Fruit fly (Drosophila melanogaster): Measurements from ENCODE around the gene CG4313.
A peak's percentile ranks its signal among the peaks of the same experiment; 100 is the strongest.

CG4313 gene

dm6 chrX:2041981-2042847, 546 bp downstream of the CG4313 start, which contains the start of the genes Actn and usp (continued):
- TF ChIP-seq spab (GFP tag; optimal IDR thresholded peaks at IDR 0.05) (no peak), CG6854 (GFP tag; optimal IDR thresholded peaks at IDR 0.05) (peak; percentile 63), CG1621 (tag; optimal IDR thresholded peaks at IDR 0.05) (peak; percentile 8), CG8119 (GFP tag; IDR thresholded peaks at IDR 0.05) (no peak), Eip78C (GFP tag) (peak; percentile 78), esn (GFP tag; optimal IDR thresholded peaks at IDR 0.05) (peak; percentile 43), fkh (GFP tag; optimal IDR thresholded peaks at IDR 0.05) (peak; percentile 11), CG32006 (GFP tag; optimal IDR thresholded peaks at IDR 0.05) (peak; percentile 24), Smox (GFP tag; optimal IDR thresholded peaks at IDR 0.05) (peak; percentile 45), net (GFP tag; optimal IDR thresholded peaks at IDR 0.05) (peak; percentile 30), ss (GFP tag; optimal IDR thresholded peaks at IDR 0.05) (peak; percentile 11 to 63), lz (GFP tag; optimal IDR thresholded peaks at IDR 0.05) (peak; percentile 32), fd85E (GFP tag; optimal IDR thresholded peaks at IDR 0.05) (peak; percentile 4), eg (GFP tag; IDR thresholded peaks at IDR 0.05) (peak; percentile 49; the same call in 2 of the 3 replicates)

- TF ChIP-seq fd85E (GFP tag; optimal IDR thresholded peaks at IDR 0.05) (no peak), vri (GFP tag; optimal IDR thresholded peaks at IDR 0.05) (peak; percentile 39), svp (GFP tag) (peak; percentile 95), fkh (GFP tag; optimal IDR thresholded peaks at IDR 0.05) (no peak), CG32006 (GFP tag; optimal IDR thresholded peaks at IDR 0.05) (no peak), CG11294 (GFP tag; IDR thresholded peaks at IDR 0.05) (no peak), CG31627 (GFP tag; optimal IDR thresholded peaks at IDR 0.05) (no peak), Eip78C (GFP tag) (peak; percentile 15), dsx (GFP tag; optimal IDR thresholded peaks at IDR 0.05; ENCODE audit: poor library complexity, severe bottlenecking) (no peak), Sox14 (GFP tag; optimal IDR thresholded peaks at IDR 0.05) (no peak), Hr4 (GFP tag; optimal IDR thresholded peaks at IDR 0.05) (no peak), Eip75B (GFP tag; optimal IDR thresholded peaks at IDR 0.05) (no peak), Smox (GFP tag; optimal IDR thresholded peaks at IDR 0.05) (no peak), Sox15 (GFP tag; optimal IDR thresholded peaks at IDR 0.05) (no peak), CG6163 (GFP tag; IDR thresholded peaks at IDR 0.05) (0 out of 3 replicates have a peak, but pooled peaks have one; percentile 16), esn (GFP tag; optimal IDR thresholded peaks at IDR 0.05) (no peak)
These were observed 2.2 kb downstream of the CG4313 start, which contains the start of gene CG4325 for dm6 chrX:2043660-2044397. CG4325 (minus strand) TSS chrX:2043818.

- TF ChIP-seq Gug (GFP tag; IDR thresholded peaks at IDR 0.05) (no peak), svp (GFP tag) (peak; percentile 70), fkh (GFP tag; optimal IDR thresholded peaks at IDR 0.05) (peak; percentile 51), CG3919 (GFP tag; optimal IDR thresholded peaks at IDR 0.05) (no peak), Met (GFP tag; optimal IDR thresholded peaks at IDR 0.05) (peak; percentile 31), Eip78C (GFP tag) (peak; percentile 33), vri (GFP tag; optimal IDR thresholded peaks at IDR 0.05) (peak; percentile 87)
These were observed 7.4 kb downstream of the CG4313 start for dm6 chrX:2048778-2049686.

dm6 chrX:2050070-2050899, 8.6 kb downstream of the CG4313 start, which contains the start of gene moody:
moody (minus strand) TSS chrX:2050120.
- TF ChIP-seq Sox102F (GFP tag; optimal IDR thresholded peaks at IDR 0.05), result peak; percentile 92
- peak; percentile 91 for TF ChIP-seq Met (GFP tag; optimal IDR thresholded peaks at IDR 0.05)
- TF ChIP-seq CG6276 (GFP tag; optimal IDR thresholded peaks at IDR 0.05), result peak; percentile 92
- TF ChIP-seq fd85E (GFP tag; optimal IDR thresholded peaks at IDR 0.05), result peak; percentile 83
- TF ChIP-seq lz (GFP tag; optimal IDR thresholded peaks at IDR 0.05), result peak; percentile 93
- peak; percentile 97 for TF ChIP-seq dac (GFP tag; optimal IDR thresholded peaks at IDR 0.05)
- TF ChIP-seq CG31627 (GFP tag; optimal IDR thresholded peaks at IDR 0.05), result peak; percentile 92
- TF ChIP-seq CG34406 (GFP tag; optimal IDR thresholded peaks at IDR 0.05), result peak; percentile 90
- peak; percentile 99 for TF ChIP-seq CG6163 (GFP tag; IDR thresholded peaks at IDR 0.05)
- peak; percentile 92 for TF ChIP-seq Smox (GFP tag; optimal IDR thresholded peaks at IDR 0.05)
- TF ChIP-seq fd59A (GFP tag; optimal IDR thresholded peaks at IDR 0.05), result peak; percentile 87
- TF ChIP-seq CG4318 (GFP tag; optimal IDR thresholded peaks at IDR 0.05), result peak; percentile 93
- peak; percentile 92 for TF ChIP-seq Lpt (GFP tag; optimal IDR thresholded peaks at IDR 0.05)
- TF ChIP-seq CG3919 (GFP tag; optimal IDR thresholded peaks at IDR 0.05), result peak; percentile 96
- peak; percentile 94 for TF ChIP-seq vri (GFP tag; optimal IDR thresholded peaks at IDR 0.05)
- peak; percentile 94 for TF ChIP-seq CG8119 (GFP tag; IDR thresholded peaks at IDR 0.05)
- peak; percentile 82 for TF ChIP-seq CG11762 (GFP tag; optimal IDR thresholded peaks at IDR 0.05; ENCODE audit: insufficient read depth)
- TF ChIP-seq CG11902 (GFP tag; optimal IDR thresholded peaks at IDR 0.05), result peak; percentile 94
- TF ChIP-seq esn (GFP tag; optimal IDR thresholded peaks at IDR 0.05), result peak; percentile 93
